Worm (Caenorhabditis elegans) whole organism, L1 larva: Measurements from ENCODE around the gene ZK813.3.

Source experiments
- ces-1 ChIP-seq: fragments of 150-350 bp; optimal IDR thresholded peaks from 2 replicates; lab custom pipeline; 2014; ENCODE audit warnings: missing biosample characterization, missing genetic modification reagents, missing genetic modification characterization
- irx-1 ChIP-seq: sonication (generic microtip); optimal IDR thresholded peaks from 2 replicates; lab custom pipeline; 2016; ENCODE audit warnings: missing genetic modification characterization, missing compliant biosample characterization
- lin-14 ChIP-seq: fragments of 200-800 bp; sonication (Bioruptor generic); optimal IDR thresholded peaks from 2 replicates; lab custom pipeline; 2018; ENCODE audit warnings: mild to moderate bottlenecking, missing genetic modification characterization, moderate library complexity, missing compliant biosample characterization
- lin-39 ChIP-seq: fragments of 150-350 bp; optimal IDR thresholded peaks from 2 replicates; lab custom pipeline; 2014; ENCODE audit warnings: missing biosample characterization, missing genetic modification reagents, missing genetic modification characterization
- lir-3 ChIP-seq: sonication (generic microtip); optimal IDR thresholded peaks from 2 replicates; lab custom pipeline; 2016; ENCODE audit warnings: mild to moderate bottlenecking, missing genetic modification characterization, moderate library complexity, missing compliant biosample characterization; ENCODE audit not compliant: poor library complexity
- unc-30 ChIP-seq: sonication (generic microtip); optimal IDR thresholded peaks from 2 replicates; lab custom pipeline; 2017; ENCODE audit warnings: missing biosample characterization, missing genetic modification characterization
- unc-62 ChIP-seq: fragments of 150-350 bp; optimal IDR thresholded peaks from 2 replicates; lab custom pipeline; 2014; ENCODE audit warnings: missing biosample characterization, missing genetic modification reagents, missing genetic modification characterization
- ztf-11 ChIP-seq, 2 experiments: sonication (generic microtip); optimal IDR thresholded peaks; 2 replicates each; lab custom pipeline; 2016 to 2017; ENCODE audit warnings: missing genetic modification characterization in 2 of 2, missing biosample characterization in 1 of 2, missing compliant biosample characterization in 1 of 2

DNA sequence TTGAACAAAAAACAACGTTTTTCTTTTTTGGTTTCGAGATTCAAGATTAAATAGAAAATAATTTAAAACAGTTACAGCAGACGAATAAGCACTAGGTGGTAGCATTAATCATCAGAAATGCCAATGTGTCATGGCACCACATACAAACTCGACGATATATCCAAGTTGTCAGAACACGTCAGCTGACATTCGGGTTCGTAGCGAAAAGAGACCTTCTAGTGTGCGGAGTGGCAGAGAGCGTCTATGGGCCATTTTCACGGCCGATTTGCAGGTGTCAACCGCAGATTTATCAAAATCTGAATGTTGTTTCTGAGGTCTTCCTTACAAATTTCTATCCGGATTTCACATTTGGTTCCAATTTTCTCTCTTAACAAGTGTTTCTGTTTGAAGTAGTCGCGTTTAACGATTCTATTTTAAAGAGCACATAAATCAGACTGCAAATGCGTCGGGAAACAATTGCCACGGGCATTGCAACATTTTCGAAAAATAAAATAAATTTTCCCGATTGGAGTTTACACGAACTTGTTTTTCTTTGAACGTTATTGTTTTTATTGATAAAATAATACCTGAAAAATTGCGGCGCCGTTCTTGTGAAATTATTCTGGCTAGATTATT, 46.5 kb downstream of the ZK813.3 start:
- TF ChIP-seq unc-30 (tag; lab: Kevin White, UChicago) (no peak), ztf-11 (tag; optimal IDR thresholded peaks at IDR 0.05; lab: Kevin White, UChicago) (no peak), lin-14 (GFP tag; lab: Kevin White, UChicago) (no peak), ces-1 (no peak), lin-39 (no peak), unc-62 (GFP tag; lab: Kevin White, UChicago) (no peak), irx-1 (tag; lab: Kevin White, UChicago) (no peak), lir-3 (tag; lab: Kevin White, UChicago) (no peak)
